Worm (Caenorhabditis elegans) whole organism, young adult: ENCODE data around the gene zim-1.

Source experiments
- B0035.1 ChIP-seq: sonication (generic microtip); optimal IDR thresholded peaks from 2 replicates; lab custom pipeline; 2016; ENCODE audit warnings: missing genetic modification characterization, mild to moderate bottlenecking, missing compliant biosample characterization, missing genotype, missing genetic modification reagents
- B0336.3 ChIP-seq: fragments of 200-800 bp; sonication (Bioruptor generic); IDR thresholded peaks from 2 replicates; pipeline ENCODE4 v1.3.6; 2022; ENCODE audit warnings: missing genetic modification characterization, missing compliant biosample characterization
- C06A6.2 ChIP-seq: fragments of 200-800 bp; sonication (Bioruptor generic); conservative IDR thresholded peaks from 2 replicates; pipeline ENCODE4 v1.3.6; 2022; ENCODE audit warnings: missing genetic modification characterization, missing compliant biosample characterization
- D2030.7 ChIP-seq: fragments of 200-800 bp; sonication (Bioruptor generic); IDR thresholded peaks from 2 replicates; pipeline ENCODE4 v1.3.6; 2022; ENCODE audit warnings: missing genetic modification reagents, missing genetic modification characterization, missing compliant biosample characterization
- F22D6.2 ChIP-seq: sonication (generic microtip); optimal IDR thresholded peaks from 2 replicates; lab custom pipeline; 2016; ENCODE audit warnings: mild to moderate bottlenecking, missing genetic modification characterization, missing compliant biosample characterization
- F33H1.4 ChIP-seq: fragments of 200-800 bp; sonication (Bioruptor generic); IDR thresholded peaks from 2 replicates; pipeline ENCODE4 v1.3.6; 2022; ENCODE audit warnings: missing genetic modification reagents, missing genetic modification characterization, missing compliant biosample characterization
- F49E8.2 ChIP-seq: sonication (generic microtip); optimal IDR thresholded peaks from 3 replicates; lab custom pipeline; 2017; ENCODE audit warnings: missing genetic modification characterization, mild to moderate bottlenecking, missing compliant biosample characterization, antibody characterized with exemption, moderate library complexity; ENCODE audit not compliant: insufficient read depth
- F55B11.4 ChIP-seq: sonication (generic microtip); optimal IDR thresholded peaks from 2 replicates; lab custom pipeline; 2016; ENCODE audit warnings: missing compliant biosample characterization, missing genetic modification characterization, borderline replicate concordance; ENCODE audit not compliant: insufficient read depth
- T26A5.8 ChIP-seq: sonication (generic microtip); optimal IDR thresholded peaks from 2 replicates; lab custom pipeline; 2016; ENCODE audit warnings: missing genetic modification characterization, missing compliant biosample characterization
- Y56A3A.18 ChIP-seq: fragments of 200-800 bp; sonication (Bioruptor generic); IDR thresholded peaks from 2 replicates; pipeline ENCODE4 v1.3.6; 2022; ENCODE audit warnings: missing genetic modification reagents, missing genetic modification characterization, missing compliant biosample characterization
- Y95B8A.8 ChIP-seq: fragments of 200-800 bp; sonication (Bioruptor generic); IDR thresholded peaks from 2 replicates; pipeline ENCODE4 v1.3.6; 2022; ENCODE audit warnings: missing genetic modification reagents, missing genetic modification characterization, missing compliant biosample characterization
- akir-1 ChIP-seq: fragments of 200-800 bp; sonication (Bioruptor generic); optimal IDR thresholded peaks from 2 replicates; lab custom pipeline; 2018; ENCODE audit warnings: mild to moderate bottlenecking, missing genetic modification characterization, moderate library complexity, missing compliant biosample characterization
- aptf-3 ChIP-seq: fragments of 200-800 bp; sonication (Bioruptor generic); IDR thresholded peaks from 2 replicates; pipeline ENCODE4 v1.3.6; 2022; ENCODE audit warnings: missing genetic modification characterization, missing compliant biosample characterization
- athp-1 ChIP-seq: sonication (generic microtip); optimal IDR thresholded peaks from 2 replicates; lab custom pipeline; 2017; ENCODE audit warnings: mild to moderate bottlenecking, missing genetic modification characterization, missing compliant biosample characterization
- attf-3 ChIP-seq: fragments of 200-800 bp; sonication (Bioruptor generic); conservative IDR thresholded peaks from 2 replicates; pipeline ENCODE4 v1.3.6; 2022; ENCODE audit warnings: missing genetic modification reagents, missing genetic modification characterization, missing compliant biosample characterization
- attf-5 ChIP-seq: fragments of 200-800 bp; sonication (Bioruptor generic); optimal IDR thresholded peaks from 2 replicates; lab custom pipeline; 2018; ENCODE audit warnings: mild to moderate bottlenecking, missing genetic modification characterization, missing compliant biosample characterization
- cebp-1 ChIP-seq, 2 experiments: fragments of 200-800 bp in 1 of 2; sonication (Bioruptor generic) in 1 of 2; sonication (generic microtip) in 1 of 2; IDR thresholded peaks in 1 of 2; optimal IDR thresholded peaks in 1 of 2; 2 replicates each; pipeline versions ENCODE4 v1.3.6 to Lab custom; 2017 to 2022; ENCODE audit warnings: missing compliant biosample characterization in 2 of 2, missing genetic modification characterization in 2 of 2, mild to moderate bottlenecking in 1 of 2, missing genetic modification reagents in 1 of 2, moderate library complexity in 1 of 2
- cebp-2 ChIP-seq: fragments of 200-800 bp; sonication (Bioruptor generic); IDR thresholded peaks from 2 replicates; pipeline ENCODE4 v1.3.6; 2022; ENCODE audit warnings: missing genetic modification characterization, missing compliant biosample characterization
- ceh-27 ChIP-seq: fragments of 200-800 bp; sonication (Bioruptor generic); optimal IDR thresholded peaks from 2 replicates; lab custom pipeline; 2018; ENCODE audit warnings: mild to moderate bottlenecking, missing genetic modification characterization, moderate library complexity, missing compliant biosample characterization
- dpff-1 ChIP-seq: sonication (generic microtip); optimal IDR thresholded peaks from 2 replicates; lab custom pipeline; 2017; ENCODE audit warnings: mild to moderate bottlenecking, missing genetic modification characterization, missing compliant biosample characterization
- ekl-4 ChIP-seq: fragments of 200-800 bp; sonication (Bioruptor generic); IDR thresholded peaks from 2 replicates; pipeline ENCODE4 v1.3.6; 2022; ENCODE audit warnings: missing genetic modification reagents, missing genetic modification characterization, missing compliant biosample characterization
- fkh-3 ChIP-seq: sonication (generic microtip); optimal IDR thresholded peaks from 2 replicates; lab custom pipeline; 2016; ENCODE audit warnings: mild to moderate bottlenecking, missing genetic modification characterization, missing compliant biosample characterization
- gei-17 ChIP-seq: fragments of 200-800 bp; sonication (Bioruptor generic); optimal IDR thresholded peaks from 2 replicates; lab custom pipeline; 2018; ENCODE audit warnings: mild to moderate bottlenecking, missing genetic modification characterization, missing compliant biosample characterization
- hrde-1 ChIP-seq: sonication (generic microtip); optimal IDR thresholded peaks from 2 replicates; lab custom pipeline; 2016; ENCODE audit warnings: missing genetic modification characterization, mild to moderate bottlenecking, missing compliant biosample characterization, moderate library complexity, missing genotype, missing genetic modification reagents, borderline replicate concordance
- hsf-1 ChIP-seq: fragments of 200-800 bp; sonication (Bioruptor generic); IDR thresholded peaks from 2 replicates; pipeline ENCODE4 v1.3.6; 2022; ENCODE audit warnings: missing genetic modification reagents, missing genetic modification characterization, missing compliant biosample characterization
- let-607 ChIP-seq, 2 experiments: fragments of 200-800 bp in 1 of 2; sonication (Bioruptor generic) in 1 of 2; sonication (generic microtip) in 1 of 2; optimal IDR thresholded peaks; 2 replicates each; lab custom pipeline; 2016 to 2018; ENCODE audit warnings: mild to moderate bottlenecking in 2 of 2, missing compliant biosample characterization in 2 of 2, missing genetic modification characterization in 2 of 2, moderate library complexity in 2 of 2, missing genotype in 1 of 2
- lsl-1 ChIP-seq: fragments of 200-800 bp; sonication (Bioruptor generic); optimal IDR thresholded peaks from 2 replicates; lab custom pipeline; 2018; ENCODE audit warnings: mild to moderate bottlenecking, missing genetic modification characterization, moderate library complexity, missing compliant biosample characterization
- nhr-80 ChIP-seq: sonication (generic microtip); optimal IDR thresholded peaks from 2 replicates; lab custom pipeline; 2016; ENCODE audit warnings: missing genetic modification characterization, missing compliant biosample characterization
- repo-1 ChIP-seq: sonication (generic microtip); optimal IDR thresholded peaks from 2 replicates; lab custom pipeline; 2017; ENCODE audit warnings: mild to moderate bottlenecking, missing genetic modification characterization, missing compliant biosample characterization
- rpc-1 ChIP-seq, 2 experiments: fragments of 150-350 bp in 1 of 2; sonication (generic microtip) in 1 of 2; optimal IDR thresholded peaks; 2 replicates each; lab custom pipeline; 2014 to 2018; ENCODE audit warnings: missing biosample characterization in 1 of 2, missing genetic modification characterization in 1 of 2, missing genetic modification reagents in 1 of 2, missing genotype in 1 of 2
- snpc-1.1 ChIP-seq: sonication (generic microtip); optimal IDR thresholded peaks from 2 replicates; lab custom pipeline; 2017; ENCODE audit warnings: missing genetic modification characterization, mild to moderate bottlenecking, missing compliant biosample characterization, antibody characterized with exemption, moderate library complexity, missing genotype, missing genetic modification reagents; ENCODE audit not compliant: insufficient read depth
- snpc-4 ChIP-seq, 5 experiments: fragments of 150-350 bp in 1 of 5; sonication (generic microtip) in 4 of 5; optimal IDR thresholded peaks; 2 replicates each; lab custom pipeline; 2014 to 2018; ENCODE audit warnings: missing genetic modification characterization in 5 of 5, missing biosample characterization in 3 of 5, antibody characterized with exemption in 2 of 5, mild to moderate bottlenecking in 2 of 5, missing compliant biosample characterization in 2 of 5, missing genotype in 2 of 5, moderate library complexity in 2 of 5, missing genetic modification reagents in 1 of 5
- somi-1 ChIP-seq: fragments of 200-800 bp; sonication (Bioruptor generic); optimal IDR thresholded peaks from 2 replicates; lab custom pipeline; 2018; ENCODE audit warnings: mild to moderate bottlenecking, missing genetic modification characterization, missing compliant biosample characterization
- sptf-2 ChIP-seq: fragments of 200-800 bp; sonication (Bioruptor generic); optimal IDR thresholded peaks from 2 replicates; lab custom pipeline; 2018; ENCODE audit warnings: mild to moderate bottlenecking, missing genetic modification characterization, missing compliant biosample characterization
- tbp1 ChIP-seq: fragments of 200-800 bp; sonication (Bioruptor generic); optimal IDR thresholded peaks from 2 replicates; lab custom pipeline; 2018; ENCODE audit warnings: mild to moderate bottlenecking, missing genetic modification characterization, missing compliant biosample characterization
- unc-130 ChIP-seq: sonication (generic microtip); optimal IDR thresholded peaks from 2 replicates; lab custom pipeline; 2016; ENCODE audit warnings: missing genetic modification reagents, missing genetic modification characterization, missing compliant biosample characterization
- unc-62 ChIP-seq: fragments of 150-350 bp; optimal IDR thresholded peaks from 2 replicates; lab custom pipeline; 2014; ENCODE audit warnings: missing biosample characterization, missing genetic modification reagents, missing genetic modification characterization
- ztf-6 ChIP-seq: fragments of 200-800 bp; sonication (Bioruptor generic); IDR thresholded peaks from 2 replicates; pipeline ENCODE4 v1.3.6; 2022; ENCODE audit warnings: missing genetic modification reagents, missing genetic modification characterization, missing compliant biosample characterization

The zim-1 gene

DNA sequence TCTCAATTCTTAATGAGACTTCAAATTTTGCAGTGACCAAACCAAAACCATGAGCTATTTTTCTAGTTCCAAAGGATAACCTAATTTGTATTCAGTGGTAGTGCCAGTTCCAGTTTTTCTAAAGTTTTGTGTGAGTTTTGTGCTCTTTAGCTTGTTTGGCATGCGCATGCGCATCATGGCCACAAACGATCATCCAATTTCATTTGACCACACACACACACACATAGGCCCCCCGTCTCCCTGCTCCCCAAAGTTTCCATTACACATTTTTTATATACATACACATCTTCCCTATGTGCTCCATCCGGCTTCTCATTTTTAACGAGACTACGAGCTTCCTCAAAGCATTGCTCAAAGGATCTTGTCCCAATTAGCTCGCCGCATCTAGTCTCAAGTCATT is 27.6 kb downstream of the zim-1 start:
- TF ChIP-seq ceh-27 (GFP tag; lab: Kevin White, UChicago) (no peak), let-607 (tag; optimal IDR thresholded peaks at IDR 0.05; lab: Kevin White, UChicago) (no peak), somi-1 (no peak), dpff-1 (no peak), nhr-80 (no peak), attf-5 (GFP tag; lab: Kevin White, UChicago) (no peak), unc-62 (GFP tag; lab: Kevin White, UChicago) (no peak)

DNA sequence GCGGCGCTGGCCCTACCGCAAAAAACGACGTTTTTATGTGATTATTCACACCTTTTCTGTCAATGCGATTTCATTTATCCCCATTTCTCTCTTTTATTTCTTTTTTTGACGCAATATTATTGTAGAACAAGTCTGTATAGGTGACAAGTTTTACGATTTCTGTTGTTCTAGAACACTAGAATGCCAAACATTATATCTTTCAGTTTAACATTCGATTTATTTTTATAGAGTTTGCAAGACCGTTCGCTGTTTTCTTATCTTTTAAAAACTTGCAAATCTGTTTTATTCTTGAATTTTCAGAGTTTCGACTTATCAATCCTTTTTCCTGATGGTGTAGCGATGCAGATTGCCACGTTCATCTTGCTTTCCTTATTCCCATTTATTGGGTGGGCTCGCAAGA is 29.2 kb downstream of the zim-1 start, which contains the start of gene efn-2:
TSS of gene efn-2 (plus strand) at position 301 of the 400 bp plus-strand sequence.
- TF ChIP-seq attf-3 (GFP tag; lab: Robert Waterston, UW), result no peak
- TF ChIP-seq aptf-3 (GFP tag; lab: Robert Waterston, UW), result no peak
- TF ChIP-seq fkh-3 (tag; lab: Kevin White, UChicago), result no peak
- no peak for TF ChIP-seq ceh-27 (GFP tag; lab: Kevin White, UChicago)
- no peak for TF ChIP-seq B0336.3
- TF ChIP-seq rpc-1 (optimal IDR thresholded peaks at IDR 0.05; lab: Kevin White, UChicago), result no peak
- no peak for TF ChIP-seq rpc-1 (tag; optimal IDR thresholded peaks at IDR 0.05; lab: Kevin White, UChicago)
- no peak for TF ChIP-seq tbp1 (GFP tag; lab: Kevin White, UChicago)
- no peak for TF ChIP-seq Y56A3A.18 (GFP tag; lab: Robert Waterston, UW)
- no peak for TF ChIP-seq lsl-1
- no peak for TF ChIP-seq sptf-2
- no peak for TF ChIP-seq F33H1.4 (GFP tag; lab: Robert Waterston, UW)
- no peak for TF ChIP-seq dpff-1
- TF ChIP-seq snpc-1.1, result no peak
- no peak for TF ChIP-seq B0035.1 (tag; lab: Kevin White, UChicago)
- TF ChIP-seq gei-17 (GFP tag; lab: Kevin White, UChicago), result no peak
- no peak for TF ChIP-seq ztf-6 (GFP tag; lab: Robert Waterston, UW)
- no peak for TF ChIP-seq Y95B8A.8 (GFP tag; lab: Robert Waterston, UW)
- TF ChIP-seq let-607 (tag; optimal IDR thresholded peaks at IDR 0.05; lab: Kevin White, UChicago), result no peak
- no peak for TF ChIP-seq repo-1 (tag; lab: Kevin White, UChicago)
- no peak for TF ChIP-seq akir-1 (GFP tag; lab: Kevin White, UChicago)
- TF ChIP-seq, all 124 proteins: peak for 0

DNA sequence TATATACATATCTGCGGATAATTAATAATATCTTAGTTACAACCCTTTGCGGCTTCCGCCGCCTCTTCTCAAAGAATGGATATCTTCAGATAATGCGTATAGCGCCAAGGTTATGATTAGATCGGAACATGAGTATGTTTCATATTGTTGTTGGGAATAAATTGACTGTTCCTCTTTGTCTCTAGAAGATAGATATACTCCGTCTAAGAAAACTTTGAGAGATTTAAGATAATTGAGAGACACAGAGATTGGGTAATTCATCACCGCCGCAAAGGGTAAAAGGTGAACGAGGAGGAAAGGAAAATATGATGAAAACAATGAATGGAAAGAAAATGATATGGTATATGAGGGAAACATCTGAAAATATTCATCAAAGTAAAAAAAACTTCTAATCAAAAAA is 29.7 kb downstream of the zim-1 start:
- no peak for TF ChIP-seq hsf-1
- TF ChIP-seq tbp1 (GFP tag; lab: Kevin White, UChicago), result no peak

DNA sequence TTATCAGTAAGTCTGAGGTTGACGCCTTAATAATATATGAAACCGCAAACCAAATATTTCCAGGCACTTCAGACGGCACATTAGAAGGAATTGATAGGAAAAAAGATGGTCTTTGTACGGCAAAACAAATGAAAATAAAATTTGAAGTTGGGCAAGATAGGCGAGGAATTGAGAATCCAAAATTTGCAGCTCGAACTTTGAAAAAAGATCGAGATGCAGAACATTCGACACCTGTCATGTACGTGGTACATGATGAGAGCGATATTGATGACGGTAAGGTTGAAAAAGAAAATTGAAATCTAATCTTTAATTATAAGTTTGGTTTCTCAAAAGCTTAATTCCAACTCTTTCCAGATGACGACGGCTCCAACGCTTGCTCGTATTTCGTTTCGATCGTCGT is 30.7 kb downstream of the zim-1 start:
- TF ChIP-seq F22D6.2 (tag; lab: Kevin White, UChicago) (no peak), nhr-80 (peak; percentile 37)

DNA sequence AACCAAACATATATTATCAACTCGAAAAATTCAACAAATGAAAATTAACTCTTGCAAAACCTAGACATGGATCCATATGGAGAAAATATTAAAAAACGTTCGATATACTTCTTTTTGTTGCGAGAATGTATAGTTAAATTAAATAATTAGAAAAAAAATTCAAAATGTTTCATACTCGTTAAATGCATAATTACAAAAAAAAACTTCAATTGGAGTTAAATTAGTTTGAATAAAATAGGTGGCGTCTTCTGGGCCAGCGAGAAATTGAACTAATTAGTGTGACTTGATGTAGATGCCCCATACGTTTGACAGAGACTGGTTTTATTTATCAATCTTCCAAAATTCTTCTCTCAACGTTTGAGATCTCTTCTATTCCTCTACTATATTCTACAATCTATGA is 31.5 kb downstream of the zim-1 start, which contains the start of gene lgc-43:
TSS of gene lgc-43 (plus strand) at position 301 of the 400 bp plus-strand sequence.
- TF ChIP-seq ekl-4 (no peak), snpc-4 (GFP tag; optimal IDR thresholded peaks at IDR 0.05; lab: Kevin White, UChicago) (no peak), snpc-4 (tag; optimal IDR thresholded peaks at IDR 0.05; lab: Kevin White, UChicago) (no peak), F55B11.4 (tag; lab: Kevin White, UChicago) (no peak), B0336.3 (no peak), F49E8.2 (tag; lab: Kevin White, UChicago) (no peak), T26A5.8 (no peak), nhr-80 (no peak), unc-130 (GFP tag; lab: Kevin White, UChicago) (no peak), D2030.7 (no peak), cebp-1 (GFP tag; IDR thresholded peaks at IDR 0.05; lab: Robert Waterston, UW) (no peak), cebp-1 (tag; optimal IDR thresholded peaks at IDR 0.05; lab: Kevin White, UChicago) (no peak), hrde-1 (tag; lab: Kevin White, UChicago) (no peak), athp-1 (tag; lab: Kevin White, UChicago) (no peak), cebp-2 (no peak), C06A6.2 (GFP tag; lab: Robert Waterston, UW) (no peak)
